Worm (Caenorhabditis elegans) whole organism, L4 larva: ENCODE measurements around the gene C26E6.12.

Source experiments
- D1046.2 ChIP-seq: fragments of 200-800 bp; sonication (Bioruptor generic); IDR thresholded peaks from 2 replicates; pipeline ENCODE4 v1.3.6; 2022; ENCODE audit warnings: missing genetic modification characterization, missing compliant biosample characterization
- F10B5.3 ChIP-seq: sonication (generic microtip); optimal IDR thresholded peaks from 2 replicates; lab custom pipeline; 2016; ENCODE audit warnings: mild to moderate bottlenecking, missing genetic modification characterization, missing compliant biosample characterization
- F26F4.8 ChIP-seq: fragments of 200-800 bp; sonication (Bioruptor generic); conservative IDR thresholded peaks from 2 replicates; pipeline ENCODE4 v1.3.6; 2022; ENCODE audit warnings: missing genetic modification characterization, missing compliant biosample characterization
- F37D6.2 ChIP-seq: sonication (generic microtip); optimal IDR thresholded peaks from 2 replicates; lab custom pipeline; 2016; ENCODE audit warnings: mild to moderate bottlenecking, missing genetic modification characterization, missing compliant biosample characterization
- F49E8.2 ChIP-seq: sonication (generic microtip); optimal IDR thresholded peaks from 2 replicates; lab custom pipeline; 2016; ENCODE audit warnings: missing compliant biosample characterization, mild to moderate bottlenecking, missing genetic modification characterization, borderline replicate concordance
- R02D3.7 ChIP-seq: fragments of 150-350 bp; sonication (generic microtip); optimal IDR thresholded peaks from 3 replicates; lab custom pipeline; 2014; ENCODE audit warnings: missing biosample characterization, missing genetic modification characterization
- T26A8.4 ChIP-seq: fragments of 200-800 bp; sonication (Bioruptor generic); IDR thresholded peaks from 2 replicates; pipeline ENCODE4 v1.3.6; 2022; ENCODE audit warnings: missing genetic modification characterization, missing compliant biosample characterization
- Y48G9A.11 ChIP-seq: fragments of 200-800 bp; sonication (Bioruptor generic); IDR thresholded peaks from 2 replicates; pipeline ENCODE4 v1.3.6; 2022; ENCODE audit warnings: missing genetic modification reagents, missing genetic modification characterization, missing compliant biosample characterization
- Y75B8A.6 ChIP-seq: fragments of 200-800 bp; sonication (Bioruptor generic); IDR thresholded peaks from 2 replicates; pipeline ENCODE4 v1.3.6; 2022; ENCODE audit warnings: missing genetic modification reagents, missing genetic modification characterization, missing compliant biosample characterization
- attf-4 ChIP-seq: sonication (generic microtip); optimal IDR thresholded peaks from 3 replicates; lab custom pipeline; 2017; ENCODE audit warnings: missing biosample characterization, missing genetic modification characterization
- ceh-28 ChIP-seq: fragments of 150-350 bp; optimal IDR thresholded peaks from 2 replicates; lab custom pipeline; 2014; ENCODE audit warnings: missing biosample characterization, missing genetic modification reagents, missing genetic modification characterization
- ceh-62 ChIP-seq: sonication (generic microtip); optimal IDR thresholded peaks from 2 replicates; lab custom pipeline; 2017; ENCODE audit warnings: missing biosample characterization, missing genetic modification characterization
- ceh-82 ChIP-seq: sonication (generic microtip); optimal IDR thresholded peaks from 2 replicates; lab custom pipeline; 2017; ENCODE audit warnings: missing biosample characterization, missing genetic modification characterization
- ces-1 ChIP-seq: fragments of 150-350 bp; sonication (generic microtip); optimal IDR thresholded peaks from 4 replicates; lab custom pipeline; 2014; ENCODE audit warnings: missing biosample characterization, missing genetic modification reagents, missing genetic modification characterization
- daf-12 ChIP-seq: fragments of 150-350 bp; optimal IDR thresholded peaks from 2 replicates; lab custom pipeline; 2014; ENCODE audit warnings: missing biosample characterization, missing genetic modification reagents, missing genetic modification characterization
- daf-16 ChIP-seq, 3 experiments: sonication (generic microtip); optimal IDR thresholded peaks; 2 replicates each; lab custom pipeline; 2016 to 2017; ENCODE audit warnings: missing genetic modification characterization in 3 of 3, missing genetic modification reagents in 3 of 3, mild to moderate bottlenecking in 2 of 3, missing compliant biosample characterization in 2 of 3, missing biosample characterization in 1 of 3, moderate library complexity in 1 of 3
- egl-27 ChIP-seq: sonication (generic microtip); optimal IDR thresholded peaks from 3 replicates; lab custom pipeline; 2017; ENCODE audit warnings: missing biosample characterization, missing genetic modification reagents, missing genetic modification characterization
- egl-43 ChIP-seq: fragments of 200-800 bp; sonication (Bioruptor generic); IDR thresholded peaks from 2 replicates; pipeline ENCODE4 v1.3.6; 2022; ENCODE audit warnings: missing genetic modification reagents, missing genetic modification characterization, missing compliant biosample characterization
- jun-1 ChIP-seq: fragments of 150-350 bp; optimal IDR thresholded peaks from 2 replicates; lab custom pipeline; 2014; ENCODE audit warnings: missing biosample characterization, missing genetic modification reagents, missing genetic modification characterization
- lim-7 ChIP-seq: fragments of 200-800 bp; sonication (Bioruptor generic); IDR thresholded peaks from 2 replicates; pipeline ENCODE4 v1.3.6; 2022; ENCODE audit warnings: missing genetic modification characterization, missing compliant biosample characterization
- lin-1 ChIP-seq: fragments of 200-800 bp; sonication (Bioruptor generic); IDR thresholded peaks from 2 replicates; pipeline ENCODE4 v1.3.6; 2022; ENCODE audit warnings: missing genetic modification reagents, missing genetic modification characterization, missing compliant biosample characterization
- lin-38 ChIP-seq: fragments of 200-800 bp; sonication (Bioruptor generic); IDR thresholded peaks from 2 replicates; pipeline ENCODE4 v1.3.6; 2022; ENCODE audit warnings: missing genetic modification reagents, missing genetic modification characterization, missing compliant biosample characterization
- lin-39 ChIP-seq: fragments of 150-350 bp; optimal IDR thresholded peaks from 2 replicates; lab custom pipeline; 2014; ENCODE audit warnings: missing biosample characterization, missing genetic modification reagents, missing genetic modification characterization
- lsy-2 ChIP-seq, 2 experiments: fragments of 150-350 bp in 1 of 2; sonication (generic microtip) in 1 of 2; optimal IDR thresholded peaks; 2 replicates each; lab custom pipeline; 2014 to 2017; ENCODE audit warnings: missing biosample characterization in 2 of 2, missing genetic modification characterization in 2 of 2
- madf-9 ChIP-seq: fragments of 200-800 bp; sonication (Bioruptor generic); conservative IDR thresholded peaks from 2 replicates; pipeline ENCODE4 v1.3.6; 2022; ENCODE audit warnings: missing genetic modification reagents, missing genetic modification characterization, missing compliant biosample characterization
- mdl-1 ChIP-seq, 2 experiments: fragments of 150-350 bp in 1 of 2; sonication (generic microtip) in 1 of 2; optimal IDR thresholded peaks; 2 replicates each; lab custom pipeline; 2014 to 2017; ENCODE audit warnings: missing biosample characterization in 2 of 2, missing genetic modification characterization in 2 of 2
- mdt-29 ChIP-seq: fragments of 200-800 bp; sonication (Bioruptor generic); IDR thresholded peaks from 2 replicates; pipeline ENCODE4 v1.3.6; 2022; ENCODE audit warnings: missing genetic modification reagents, missing genetic modification characterization, missing compliant biosample characterization
- mep-1 ChIP-seq: fragments of 150-350 bp; sonication (generic microtip); optimal IDR thresholded peaks from 3 replicates; lab custom pipeline; 2014; ENCODE audit warnings: missing biosample characterization, missing genetic modification characterization
- nhr-10 ChIP-seq: fragments of 150-350 bp; optimal IDR thresholded peaks from 2 replicates; lab custom pipeline; 2014; ENCODE audit warnings: missing biosample characterization, missing genetic modification characterization
- nhr-102 ChIP-seq: sonication (generic microtip); optimal IDR thresholded peaks from 2 replicates; lab custom pipeline; 2016; ENCODE audit warnings: mild to moderate bottlenecking, missing genetic modification characterization, moderate library complexity, missing compliant biosample characterization
- nhr-11 ChIP-seq: fragments of 150-350 bp; optimal IDR thresholded peaks from 2 replicates; lab custom pipeline; 2014; ENCODE audit warnings: missing biosample characterization, missing genetic modification characterization
- nhr-111 ChIP-seq: fragments of 200-800 bp; sonication (Bioruptor generic); optimal IDR thresholded peaks from 2 replicates; lab custom pipeline; 2018; ENCODE audit warnings: mild to moderate bottlenecking, missing genetic modification characterization, missing compliant biosample characterization
- nhr-28 ChIP-seq: fragments of 150-350 bp; optimal IDR thresholded peaks from 2 replicates; lab custom pipeline; 2014; ENCODE audit warnings: missing biosample characterization, missing genetic modification characterization
- nhr-6 ChIP-seq: fragments of 150-350 bp; optimal IDR thresholded peaks from 2 replicates; lab custom pipeline; 2014; ENCODE audit warnings: missing biosample characterization, missing genetic modification characterization
- nhr-76 ChIP-seq: fragments of 150-350 bp; optimal IDR thresholded peaks from 2 replicates; lab custom pipeline; 2014; ENCODE audit warnings: missing biosample characterization, missing genetic modification characterization
- nhr-77 ChIP-seq: fragments of 150-350 bp; optimal IDR thresholded peaks from 2 replicates; lab custom pipeline; 2014; ENCODE audit warnings: missing biosample characterization, missing genetic modification characterization
- pha-4 ChIP-seq, 2 experiments: fragments of 150-350 bp in 1 of 2; fragments of 200-800 bp in 1 of 2; sonication (Bioruptor generic) in 1 of 2; IDR thresholded peaks in 1 of 2; optimal IDR thresholded peaks in 1 of 2; 2 replicates each; pipeline versions ENCODE4 v1.3.6 to Lab custom; 2014 to 2022; ENCODE audit warnings: missing genetic modification characterization in 2 of 2, missing genetic modification reagents in 2 of 2, missing biosample characterization in 1 of 2, missing compliant biosample characterization in 1 of 2
- pqm-1 ChIP-seq: sonication (generic microtip); optimal IDR thresholded peaks from 2 replicates; lab custom pipeline; 2017; ENCODE audit warnings: missing biosample characterization, missing genetic modification characterization
- rbr-2 ChIP-seq: sonication (generic microtip); optimal IDR thresholded peaks from 2 replicates; lab custom pipeline; 2016; ENCODE audit warnings: missing genotype, missing genetic modification characterization, missing compliant biosample characterization
- saeg-2 ChIP-seq: fragments of 200-800 bp; sonication (Bioruptor generic); IDR thresholded peaks from 2 replicates; pipeline ENCODE4 v1.3.6; 2022; ENCODE audit warnings: missing genetic modification reagents, missing genetic modification characterization, missing compliant biosample characterization
- sdz-12 ChIP-seq: fragments of 200-800 bp; sonication (Bioruptor generic); optimal IDR thresholded peaks from 2 replicates; lab custom pipeline; 2018; ENCODE audit warnings: mild to moderate bottlenecking, missing genetic modification characterization, missing compliant biosample characterization
- set-16 ChIP-seq: fragments of 200-800 bp; sonication (Bioruptor generic); IDR thresholded peaks from 2 replicates; pipeline ENCODE4 v1.3.6; 2022; ENCODE audit warnings: missing genetic modification reagents, missing genetic modification characterization, missing compliant biosample characterization
- spr-3 ChIP-seq: fragments of 200-800 bp; sonication (Bioruptor generic); optimal IDR thresholded peaks from 2 replicates; lab custom pipeline; 2018; ENCODE audit warnings: mild to moderate bottlenecking, missing genetic modification characterization, missing compliant biosample characterization
- unc-130 ChIP-seq: sonication (generic microtip); optimal IDR thresholded peaks from 2 replicates; lab custom pipeline; 2016; ENCODE audit warnings: missing genetic modification reagents, missing genetic modification characterization, missing compliant biosample characterization
- unc-62 ChIP-seq, 3 experiments: fragments of 150-350 bp in 1 of 3; sonication (generic microtip); optimal IDR thresholded peaks in 2 of 3; peaks in 1 of 3; 1 replicate in 1 of 3; 2 replicates in 2 of 3; lab custom pipeline; 2014 to 2017; ENCODE audit warnings: missing biosample characterization in 3 of 3, missing genetic modification characterization in 3 of 3, missing genetic modification reagents in 3 of 3, missing genotype in 1 of 3
- vab-7 ChIP-seq: fragments of 200-800 bp; sonication (Bioruptor generic); IDR thresholded peaks from 2 replicates; pipeline ENCODE4 v1.3.6; 2022; ENCODE audit warnings: missing genetic modification reagents, missing genetic modification characterization, missing compliant biosample characterization
- zag-1 ChIP-seq: fragments of 150-350 bp; optimal IDR thresholded peaks from 2 replicates; lab custom pipeline; 2014; ENCODE audit warnings: missing biosample characterization, missing genetic modification characterization
- zip-11 ChIP-seq: fragments of 200-800 bp; sonication (Bioruptor generic); IDR thresholded peaks from 2 replicates; pipeline ENCODE4 v1.3.6; 2022; ENCODE audit warnings: missing genetic modification characterization, missing compliant biosample characterization
- zip-2 ChIP-seq: fragments of 150-350 bp; optimal IDR thresholded peaks from 2 replicates; lab custom pipeline; 2014; ENCODE audit warnings: missing biosample characterization, missing genetic modification characterization

The C26E6.12 gene

DNA sequence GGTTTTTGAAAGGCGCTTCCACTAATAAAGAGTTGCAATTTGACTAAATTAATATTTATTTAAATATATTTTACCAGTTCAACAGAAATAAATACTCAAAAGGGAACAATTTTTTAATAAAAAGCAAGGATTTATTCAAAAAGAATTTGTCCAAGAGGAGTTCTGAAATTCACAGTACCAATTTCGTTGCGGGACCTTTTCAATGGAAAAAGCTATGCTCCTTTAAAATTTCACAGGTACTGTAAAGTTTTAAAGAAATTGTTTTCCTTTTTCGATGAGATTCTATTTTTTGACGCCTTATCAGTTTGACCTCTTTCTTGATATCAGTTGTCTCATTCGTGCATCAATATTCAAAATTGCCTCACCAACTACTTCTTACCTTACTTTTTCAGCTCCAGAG is 31.8 kb downstream of the C26E6.12 start, which contains the start of gene tag-340:
tag-340 (plus strand) TSS at position 249 of the 400 bp plus-strand sequence.
- no peak for TF ChIP-seq daf-16 (GFP tag; optimal IDR thresholded peaks at IDR 0.05; lab: Kevin White, UChicago)
- peak; percentile 42 for TF ChIP-seq daf-16 (tag; optimal IDR thresholded peaks at IDR 0.05; lab: Kevin White, UChicago)
- TF ChIP-seq nhr-28 (tag; lab: Kevin White, UChicago) = peak; percentile 3
- no peak for TF ChIP-seq lin-39 (tag; lab: Kevin White, UChicago)
- no peak for TF ChIP-seq ceh-82 (tag; lab: Kevin White, UChicago)
- TF ChIP-seq T26A8.4 (GFP tag; lab: Robert Waterston, UW) = no peak
- no peak for TF ChIP-seq pqm-1 (tag; lab: Kevin White, UChicago)
- no peak for TF ChIP-seq ceh-28 (tag; lab: Kevin White, UChicago)
- no peak for TF ChIP-seq unc-62 (GFP tag; optimal IDR thresholded peaks at IDR 0.05 in 1 of 2; lab: Kevin White, UChicago)
- TF ChIP-seq unc-62 (tag; optimal IDR thresholded peaks at IDR 0.05; lab: Kevin White, UChicago) = no peak
- TF ChIP-seq unc-130 = no peak
- TF ChIP-seq F26F4.8 = no peak

DNA sequence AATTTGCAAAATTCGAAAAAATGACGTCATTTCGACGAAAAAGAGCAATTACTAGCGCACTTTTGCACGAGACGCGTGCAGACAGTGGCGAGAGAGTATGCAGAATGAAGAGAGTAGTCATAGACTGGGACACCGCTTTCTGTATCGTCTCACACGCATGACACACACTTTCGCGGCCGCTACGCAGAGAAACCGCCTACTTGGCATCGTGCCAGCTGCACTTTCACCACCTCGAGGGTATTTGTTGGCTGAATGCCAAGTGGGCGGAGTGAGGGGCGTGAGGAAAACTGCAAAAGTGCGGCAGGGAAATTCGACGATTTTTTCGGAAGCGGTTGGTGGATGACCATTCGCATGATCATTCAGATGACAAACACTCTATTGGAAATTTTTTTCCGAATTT is 32.3 kb downstream of the C26E6.12 start:
- TF ChIP-seq F10B5.3 (tag; lab: Kevin White, UChicago) (peak; percentile 88), zip-11 (no peak), nhr-76 (tag; lab: Kevin White, UChicago) (peak; percentile 83), jun-1 (tag; lab: Kevin White, UChicago) (peak; percentile 96), nhr-11 (tag; lab: Kevin White, UChicago) (peak; percentile 99), egl-27 (peak; percentile 62), daf-12 (tag; lab: Kevin White, UChicago) (no peak), zag-1 (tag; lab: Kevin White, UChicago) (peak; percentile 62), ces-1 (GFP tag; lab: Kevin White, UChicago) (peak; percentile 70), nhr-111 (GFP tag; lab: Kevin White, UChicago) (peak; percentile 57), lsy-2 (tag; optimal IDR thresholded peaks at IDR 0.05; lab: Kevin White, UChicago) (peak; percentile 93 to 97), mep-1 (tag; lab: Kevin White, UChicago) (peak; percentile 99), spr-3 (GFP tag; lab: Kevin White, UChicago) (peak; percentile 93), nhr-102 (tag; lab: Kevin White, UChicago) (peak; percentile 98), mdt-29 (GFP tag; lab: Robert Waterston, UW) (peak; percentile 98), vab-7 (GFP tag; lab: Robert Waterston, UW) (peak; percentile 97), F37D6.2 (tag; lab: Kevin White, UChicago) (peak; percentile 97), Y75B8A.6 (peak; percentile 95), set-16 (GFP tag; lab: Robert Waterston, UW) (peak; percentile 96), pha-4 (GFP tag; IDR thresholded peaks at IDR 0.05; lab: Robert Waterston, UW) (peak; percentile 98), pha-4 (tag; optimal IDR thresholded peaks at IDR 0.05; lab: Kevin White, UChicago) (peak; percentile 55), nhr-28 (tag; lab: Kevin White, UChicago) (peak; percentile 98), zip-2 (tag; lab: Kevin White, UChicago) (peak; percentile 87), egl-43 (GFP tag; lab: Robert Waterston, UW) (peak; percentile 98), F49E8.2 (no peak), lin-1 (GFP tag; lab: Robert Waterston, UW) (peak; percentile 99), saeg-2 (GFP tag; lab: Robert Waterston, UW) (peak; percentile 100), R02D3.7 (no peak), rbr-2 (peak; percentile 99), ceh-62 (tag; lab: Kevin White, UChicago) (no peak), attf-4 (no peak), mdl-1 (tag; optimal IDR thresholded peaks at IDR 0.05; lab: Kevin White, UChicago) (peak; percentile 79 to 99), Y48G9A.11 (GFP tag; lab: Robert Waterston, UW) (peak; percentile 81), daf-16 (GFP tag; optimal IDR thresholded peaks at IDR 0.05; lab: Kevin White, UChicago) (peak; percentile 78 to 97), daf-16 (tag; optimal IDR thresholded peaks at IDR 0.05; lab: Kevin White, UChicago) (peak; percentile 65), D1046.2 (GFP tag; lab: Robert Waterston, UW) (peak; percentile 93), lim-7 (GFP tag; lab: Robert Waterston, UW) (peak; percentile 73), lin-38 (GFP tag; lab: Robert Waterston, UW) (peak; percentile 94), nhr-10 (tag; lab: Kevin White, UChicago) (peak; percentile 96), sdz-12 (GFP tag; lab: Kevin White, UChicago) (peak; percentile 95), madf-9 (GFP tag; lab: Robert Waterston, UW) (peak; percentile 97), nhr-77 (tag; lab: Kevin White, UChicago) (peak; percentile 96), nhr-6 (tag; lab: Kevin White, UChicago) (peak; percentile 97)
